Fruit fly (Drosophila melanogaster) whole organism, embryonic: ENCODE results near the gene Sbf.

Experiments used
- Atf3 ChIP-seq: fragments of 200-800 bp; sonication (Bioruptor generic); optimal IDR thresholded peaks from 3 replicates; lab custom pipeline; 2016; ENCODE audit warnings: missing biosample characterization, missing genetic modification characterization
- Atf6 ChIP-seq: fragments of 200-800 bp; sonication (Bioruptor generic); IDR thresholded peaks from 2 replicates; pipeline ENCODE4 v1.3.6; 2022; ENCODE audit warnings: missing biosample characterization, missing genetic modification characterization
- CG10462 ChIP-seq: fragments of 200-800 bp; sonication (Bioruptor generic); optimal IDR thresholded peaks from 2 replicates; lab custom pipeline; 2016; ENCODE audit warnings: missing biosample characterization, missing genetic modification characterization
- CG14441 ChIP-seq: fragments of 200-800 bp; sonication (Bioruptor generic); IDR thresholded peaks from 2 replicates; pipeline ENCODE4 v1.3.6; 2022; ENCODE audit warnings: missing biosample characterization, missing genetic modification characterization
- CG15479 ChIP-seq: fragments of 200-800 bp; sonication (Bioruptor generic); optimal IDR thresholded peaks from 3 replicates; lab custom pipeline; 2019; ENCODE audit warnings: missing biosample characterization, mild to moderate bottlenecking, missing genetic modification characterization, moderate library complexity
- CG15696 ChIP-seq: fragments of 200-800 bp; sonication (Bioruptor generic); optimal IDR thresholded peaks from 2 replicates; lab custom pipeline; 2019; ENCODE audit warnings: missing biosample characterization, mild to moderate bottlenecking, missing genetic modification characterization, moderate library complexity
- CG17359 ChIP-seq: fragments of 200-800 bp; sonication (Bioruptor generic); optimal IDR thresholded peaks from 3 replicates; lab custom pipeline; 2018; ENCODE audit warnings: missing biosample characterization, mild to moderate bottlenecking, missing genetic modification characterization, moderate library complexity
- CG17568 ChIP-seq: fragments of 200-800 bp; sonication (Bioruptor generic); optimal IDR thresholded peaks from 2 replicates; lab custom pipeline; 2018; ENCODE audit warnings: missing biosample characterization, mild to moderate bottlenecking, missing genetic modification characterization, moderate library complexity
- CG3281 ChIP-seq: fragments of 200-800 bp; sonication (Bioruptor generic); optimal IDR thresholded peaks from 3 replicates; lab custom pipeline; 2017; ENCODE audit warnings: missing biosample characterization, mild to moderate bottlenecking, missing genetic modification characterization
- CG3995 ChIP-seq: fragments of 200-800 bp; sonication (Bioruptor generic); optimal IDR thresholded peaks from 3 replicates; lab custom pipeline; 2016; ENCODE audit warnings: missing biosample characterization, missing genetic modification characterization
- CG4730 ChIP-seq: fragments of 200-800 bp; sonication (Bioruptor generic); IDR thresholded peaks from 2 replicates; pipeline ENCODE4 v1.3.6; 2022; ENCODE audit warnings: missing biosample characterization, missing genetic modification characterization
- CG6765 ChIP-seq: fragments of 200-800 bp; sonication (Bioruptor generic); optimal IDR thresholded peaks from 3 replicates; lab custom pipeline; 2017; ENCODE audit warnings: missing biosample characterization, mild to moderate bottlenecking, missing genetic modification characterization
- CG7786 ChIP-seq: fragments of 200-800 bp; sonication (Bioruptor generic); optimal IDR thresholded peaks from 2 replicates; lab custom pipeline; 2016; ENCODE audit warnings: missing biosample characterization, missing genetic modification characterization
- CG7963 ChIP-seq: fragments of 200-800 bp; sonication (Bioruptor generic); IDR thresholded peaks from 3 replicates; pipeline ENCODE4 v1.3.6; 2022; ENCODE audit warnings: missing biosample characterization, missing genetic modification characterization; ENCODE audit not compliant: partially characterized antibody
- CG8388 ChIP-seq: fragments of 200-800 bp; sonication (Bioruptor generic); optimal IDR thresholded peaks from 2 replicates; lab custom pipeline; 2019; ENCODE audit warnings: missing biosample characterization, mild to moderate bottlenecking, missing genetic modification characterization, moderate library complexity
- Chrac-16 ChIP-seq: fragments of 200-800 bp; sonication (Bioruptor generic); optimal IDR thresholded peaks from 3 replicates; lab custom pipeline; 2016; ENCODE audit warnings: missing biosample characterization, missing genetic modification characterization
- D ChIP-seq, 2 experiments: fragments of 200-800 bp in 1 of 2; fragments of >200 bp in 1 of 2; sonication (Bioruptor generic) in 1 of 2; optimal IDR thresholded peaks; 2 replicates in 1 of 2; 3 replicates in 1 of 2; lab custom pipeline; 2017; ENCODE audit warnings: mild to moderate bottlenecking in 1 of 2, missing biosample characterization in 1 of 2, missing genetic modification characterization in 1 of 2, missing genetic modification reagents in 1 of 2
- Doc2 ChIP-seq: fragments of 200-800 bp; sonication (Bioruptor generic); IDR thresholded peaks from 2 replicates; pipeline ENCODE4 v1.3.6; 2022; ENCODE audit warnings: missing biosample characterization, missing genetic modification characterization
- Dref ChIP-seq: fragments of 200-800 bp; sonication (Bioruptor generic); IDR thresholded peaks from 2 replicates; pipeline ENCODE4 v1.3.6; 2022; ENCODE audit warnings: missing biosample characterization, missing genetic modification characterization
- E2f1 ChIP-seq: fragments of 200-800 bp; sonication (Bioruptor generic); IDR thresholded peaks from 2 replicates; pipeline ENCODE4 v1.3.6; 2022; ENCODE audit warnings: missing biosample characterization, missing genetic modification characterization
- ERR ChIP-seq: fragments of 200-800 bp; sonication (Bioruptor generic); optimal IDR thresholded peaks from 2 replicates; lab custom pipeline; 2016; ENCODE audit warnings: missing biosample characterization, missing genetic modification characterization
- Fer2 ChIP-seq: fragments of 200-800 bp; sonication (Bioruptor generic); optimal IDR thresholded peaks from 2 replicates; lab custom pipeline; 2018; ENCODE audit warnings: missing biosample characterization, mild to moderate bottlenecking, missing genetic modification characterization, moderate library complexity
- H2.0 ChIP-seq: fragments of 200-800 bp; sonication (Bioruptor generic); IDR thresholded peaks from 2 replicates; pipeline ENCODE4 v1.3.6; 2022; ENCODE audit warnings: missing biosample characterization, missing genetic modification characterization
- HLH3B ChIP-seq: fragments of 200-800 bp; sonication (Bioruptor generic); IDR thresholded peaks from 2 replicates; pipeline ENCODE4 v1.3.6; 2022; ENCODE audit warnings: missing biosample characterization, missing genetic modification characterization
- HLH54F ChIP-seq: fragments of 200-800 bp; sonication (Bioruptor generic); optimal IDR thresholded peaks from 3 replicates; lab custom pipeline; 2016; ENCODE audit warnings: missing biosample characterization, missing genetic modification characterization
- Hmr ChIP-seq: fragments of 200-800 bp; sonication (Bioruptor generic); optimal IDR thresholded peaks from 3 replicates; lab custom pipeline; 2017; ENCODE audit warnings: mild to moderate bottlenecking, missing biosample characterization, missing genetic modification reagents, missing genetic modification characterization
- MBD-R2 ChIP-seq: fragments of 200-800 bp; sonication (Bioruptor generic); IDR thresholded peaks from 2 replicates; pipeline ENCODE4 v1.3.6; 2022; ENCODE audit warnings: missing biosample characterization, missing genetic modification characterization
- Meics ChIP-seq: fragments of 200-800 bp; sonication (Bioruptor generic); optimal IDR thresholded peaks from 2 replicates; lab custom pipeline; 2017; ENCODE audit warnings: missing biosample characterization, mild to moderate bottlenecking, missing genetic modification characterization
- Mes4 ChIP-seq: fragments of 200-800 bp; sonication (Bioruptor generic); optimal IDR thresholded peaks from 2 replicates; lab custom pipeline; 2016; ENCODE audit warnings: missing biosample characterization, missing genetic modification characterization
- Nf-YA ChIP-seq: fragments of 200-800 bp; sonication (Bioruptor generic); IDR thresholded peaks from 2 replicates; pipeline ENCODE4 v1.3.6; 2022; ENCODE audit warnings: missing biosample characterization, missing genetic modification characterization
- Optix ChIP-seq: fragments of 200-800 bp; sonication (Bioruptor generic); IDR thresholded peaks from 3 replicates; pipeline ENCODE4 v1.3.6; 2022; ENCODE audit warnings: missing biosample characterization, missing genetic modification characterization
- Ravus ChIP-seq: fragments of 200-800 bp; sonication (Bioruptor generic); IDR thresholded peaks from 2 replicates; pipeline ENCODE4 v1.3.6; 2022; ENCODE audit warnings: missing biosample characterization, missing genetic modification characterization
- ewg ChIP-seq: fragments of 200-800 bp; sonication (Bioruptor generic); optimal IDR thresholded peaks from 3 replicates; lab custom pipeline; 2017; ENCODE audit warnings: mild to moderate bottlenecking, missing biosample characterization, missing genetic modification reagents, missing genetic modification characterization
- eyg ChIP-seq: fragments of 200-800 bp; sonication (Bioruptor generic); optimal IDR thresholded peaks from 3 replicates; lab custom pipeline; 2016; ENCODE audit warnings: missing biosample characterization, missing genetic modification characterization
- fd3F ChIP-seq: fragments of 200-800 bp; sonication (Bioruptor generic); optimal IDR thresholded peaks from 2 replicates; lab custom pipeline; 2018; ENCODE audit warnings: missing biosample characterization, mild to moderate bottlenecking, missing genetic modification characterization, moderate library complexity
- gsb-n ChIP-seq: fragments of 200-800 bp; sonication (Bioruptor generic); optimal IDR thresholded peaks from 3 replicates; lab custom pipeline; 2018; ENCODE audit warnings: missing biosample characterization, mild to moderate bottlenecking, missing genetic modification characterization
- hth ChIP-seq: fragments of >200 bp; optimal IDR thresholded peaks from 2 replicates; lab custom pipeline; 2017; ENCODE audit warnings: inconsistent platforms
- ind ChIP-seq: fragments of 200-800 bp; sonication (Bioruptor generic); optimal IDR thresholded peaks from 3 replicates; lab custom pipeline; 2016; ENCODE audit warnings: missing biosample characterization, missing genetic modification characterization
- insv ChIP-seq, 2 experiments: fragments of 200-800 bp; sonication (Bioruptor generic); optimal IDR thresholded peaks; 3 replicates each; lab custom pipeline; 2016 to 2018; ENCODE audit warnings: missing biosample characterization in 2 of 2, missing genetic modification characterization in 2 of 2
- kni ChIP-seq: fragments of 200-800 bp; sonication (Bioruptor generic); optimal IDR thresholded peaks from 3 replicates; lab custom pipeline; 2017; ENCODE audit warnings: mild to moderate bottlenecking, missing biosample characterization, missing genetic modification reagents, missing genetic modification characterization
- lbe ChIP-seq: fragments of 200-800 bp; sonication (Bioruptor generic); optimal IDR thresholded peaks from 2 replicates; lab custom pipeline; 2016; ENCODE audit warnings: missing biosample characterization, mild to moderate bottlenecking, missing genetic modification characterization
- lola ChIP-seq, 3 experiments: fragments of >200 bp in 2 of 3; fragments of 200-800 bp in 1 of 3; sonication (Bioruptor generic) in 1 of 3; optimal IDR thresholded peaks; 2 replicates each; lab custom pipeline; 2017 to 2019; ENCODE audit warnings: missing biosample characterization in 3 of 3, missing genetic modification characterization in 3 of 3, mild to moderate bottlenecking in 1 of 3, moderate library complexity in 1 of 3
- otp ChIP-seq: fragments of 200-800 bp; sonication (Bioruptor generic); IDR thresholded peaks from 3 replicates; pipeline ENCODE4, ENCODE4 v1.3.6; 2022; ENCODE audit warnings: missing biosample characterization, missing genetic modification characterization
- phol ChIP-seq: fragments of 200-800 bp; sonication (Bioruptor generic); optimal IDR thresholded peaks from 3 replicates; lab custom pipeline; 2018; ENCODE audit warnings: missing biosample characterization, mild to moderate bottlenecking, missing genetic modification characterization, moderate library complexity
- pzg ChIP-seq: fragments of 200-800 bp; sonication (Bioruptor generic); optimal IDR thresholded peaks from 3 replicates; lab custom pipeline; 2018; ENCODE audit warnings: missing biosample characterization, mild to moderate bottlenecking, missing genetic modification characterization, moderate library complexity
- salm ChIP-seq: fragments of 200-800 bp; sonication (Bioruptor generic); optimal IDR thresholded peaks from 2 replicates; lab custom pipeline; 2018; ENCODE audit warnings: missing biosample characterization, mild to moderate bottlenecking, missing genetic modification characterization
- toy ChIP-seq: fragments of 200-800 bp; sonication (Bioruptor generic); IDR thresholded peaks from 2 replicates; pipeline ENCODE4 v1.3.6; 2022; ENCODE audit warnings: missing biosample characterization, missing genetic modification characterization
- trh ChIP-seq: fragments of 200-800 bp; sonication (Bioruptor generic); optimal IDR thresholded peaks from 2 replicates; lab custom pipeline; 2016; ENCODE audit warnings: missing biosample characterization, missing genetic modification characterization

Gene Sbf

dm6 chr3R:11818930-11819639 is 22.3 kb upstream of the Sbf start, which contains the start of the genes COX5A and glo (continued):
- no peak for TF ChIP-seq D (optimal IDR thresholded peaks at IDR 0.05; lab: Kevin White, UChicago)
- peak; percentile 16 for TF ChIP-seq D (GFP tag; optimal IDR thresholded peaks at IDR 0.05; lab: Kevin White, UChicago)
- TF ChIP-seq toy (GFP tag; lab: Robert Waterston, UW) = no peak
- peak; percentile 90 for TF ChIP-seq pzg
- TF ChIP-seq CG3281 = peak; percentile 37
- peak; percentile 81 for TF ChIP-seq CG7786
- TF ChIP-seq ERR (GFP tag; lab: Kevin White, UChicago) = peak; percentile 61
- no peak for TF ChIP-seq Doc2 (GFP tag; lab: Robert Waterston, UW)
- peak; percentile 74 for TF ChIP-seq Atf3 (GFP tag; lab: Kevin White, UChicago)
- TF ChIP-seq insv (GFP tag; optimal IDR thresholded peaks at IDR 0.05; lab: Kevin White, UChicago) = peak in 1 of 2 experiments; percentile 13
- peak; percentile 72 for TF ChIP-seq CG14441 (GFP tag; lab: Robert Waterston, UW)
- TF ChIP-seq Ravus (GFP tag; lab: Robert Waterston, UW) = no peak
- TF ChIP-seq gsb-n (tag; lab: Kevin White, UChicago) = peak; percentile 66
- TF ChIP-seq CG15696 (tag; lab: Kevin White, UChicago) = peak; percentile 77
- TF ChIP-seq CG10462 (GFP tag; lab: Kevin White, UChicago) = peak; percentile 66
- peak; percentile 58 for TF ChIP-seq CG8388 (GFP tag; lab: Kevin White, UChicago)
- TF ChIP-seq kni = peak; percentile 39
- TF ChIP-seq CG17359 (tag; lab: Kevin White, UChicago) = peak; percentile 58
- peak; percentile 55 for TF ChIP-seq ewg
- TF ChIP-seq otp (GFP tag; lab: Robert Waterston, UW) = 0 out of 3 replicates have a peak, but pooled peaks have one; percentile 54
- TF ChIP-seq fd3F (GFP tag; lab: Kevin White, UChicago) = peak; percentile 59
- TF ChIP-seq hth = no peak
- TF ChIP-seq Meics (GFP tag; lab: Kevin White, UChicago) = peak; percentile 72
- TF ChIP-seq CG17568 (GFP tag; lab: Kevin White, UChicago) = no peak
- peak; percentile 79 for TF ChIP-seq MBD-R2 (GFP tag; lab: Robert Waterston, UW)
- TF ChIP-seq Dref (GFP tag; lab: Robert Waterston, UW) = peak; percentile 47
- peak; percentile 83 for TF ChIP-seq Chrac-16
- peak; percentile 47; the same call in 1 of the 2 replicates for TF ChIP-seq CG4730
- TF ChIP-seq phol (tag; lab: Kevin White, UChicago) = peak; percentile 98
- TF ChIP-seq salm (tag; lab: Kevin White, UChicago) = peak; percentile 25
- TF ChIP-seq ind = peak; percentile 84
- TF ChIP-seq lbe (GFP tag; lab: Kevin White, UChicago) = peak; percentile 36
- TF ChIP-seq E2f1 (GFP tag; lab: Robert Waterston, UW) = peak; percentile 39; the same call in 1 of the 2 replicates
- peak; percentile 73 for TF ChIP-seq eyg (GFP tag; lab: Kevin White, UChicago)
- peak; percentile 94 for TF ChIP-seq CG3995 (GFP tag; lab: Kevin White, UChicago)
- TF ChIP-seq Fer2 (tag; lab: Kevin White, UChicago) = peak; percentile 55
- TF ChIP-seq HLH3B (GFP tag; lab: Robert Waterston, UW) = peak; percentile 75; the same call in 1 of the 2 replicates
- peak; percentile 83 for TF ChIP-seq HLH54F (GFP tag; lab: Kevin White, UChicago)
- TF ChIP-seq trh = peak; percentile 41
- no peak for TF ChIP-seq CG15479 (GFP tag; lab: Kevin White, UChicago)
- TF ChIP-seq H2.0 = peak; percentile 64; the same call in 1 of the 2 replicates
- no peak for TF ChIP-seq CG7963 (GFP tag; lab: Robert Waterston, UW)
- TF ChIP-seq Optix (GFP tag; lab: Robert Waterston, UW) = peak; percentile 67; the same call in 1 of the 3 replicates
- TF ChIP-seq CG6765 (GFP tag; lab: Kevin White, UChicago) = no peak
- peak; percentile 81 for TF ChIP-seq Mes4 (GFP tag; lab: Kevin White, UChicago)
- peak; percentile 46; the same call in 1 of the 2 replicates for TF ChIP-seq Atf6
- TF ChIP-seq Hmr (GFP tag; lab: Kevin White, UChicago) = peak; percentile 78
- TF ChIP-seq Nf-YA (GFP tag; lab: Robert Waterston, UW) = no peak
- TF ChIP-seq lola (GFP tag; optimal IDR thresholded peaks at IDR 0.05; lab: Kevin White, UChicago) = peak in 1 of 3 experiments; percentile 68
